Worm (Caenorhabditis elegans) whole organism, young adult: ENCODE results near the gene rpl-16.
A peak's percentile ranks its signal among the peaks of the same experiment; 100 is the strongest.

Experiments
- B0019.2 ChIP-seq: fragments of 200-800 bp; sonication (Bioruptor generic); conservative IDR thresholded peaks from 2 replicates; pipeline ENCODE4 v1.3.6; 2022; ENCODE audit warnings: missing genetic modification reagents, missing genetic modification characterization, missing compliant biosample characterization
- B0336.3 ChIP-seq: fragments of 200-800 bp; sonication (Bioruptor generic); IDR thresholded peaks from 2 replicates; pipeline ENCODE4 v1.3.6; 2022; ENCODE audit warnings: missing genetic modification characterization, missing compliant biosample characterization
- F10E7.11 ChIP-seq: sonication (generic microtip); optimal IDR thresholded peaks from 2 replicates; lab custom pipeline; 2017; ENCODE audit warnings: mild to moderate bottlenecking, missing genetic modification characterization, moderate library complexity, missing compliant biosample characterization
- F23B12.7 ChIP-seq: sonication (generic microtip); optimal IDR thresholded peaks from 2 replicates; lab custom pipeline; 2017; ENCODE audit warnings: missing genetic modification characterization, mild to moderate bottlenecking, missing compliant biosample characterization, antibody characterized with exemption, moderate library complexity; ENCODE audit not compliant: insufficient read depth
- F33H1.4 ChIP-seq: fragments of 200-800 bp; sonication (Bioruptor generic); IDR thresholded peaks from 2 replicates; pipeline ENCODE4 v1.3.6; 2022; ENCODE audit warnings: missing genetic modification reagents, missing genetic modification characterization, missing compliant biosample characterization
- F37B4.10 ChIP-seq: fragments of 200-800 bp; sonication (Bioruptor generic); IDR thresholded peaks from 2 replicates; pipeline ENCODE4 v1.3.6; 2022; ENCODE audit warnings: missing genetic modification characterization, missing compliant biosample characterization
- F39B2.1 ChIP-seq: fragments of 200-800 bp; sonication (Bioruptor generic); IDR thresholded peaks from 2 replicates; pipeline ENCODE4 v1.3.6; 2022; ENCODE audit warnings: missing genetic modification reagents, missing genetic modification characterization, missing compliant biosample characterization
- F49E8.2 ChIP-seq: sonication (generic microtip); optimal IDR thresholded peaks from 3 replicates; lab custom pipeline; 2017; ENCODE audit warnings: missing genetic modification characterization, mild to moderate bottlenecking, missing compliant biosample characterization, antibody characterized with exemption, moderate library complexity; ENCODE audit not compliant: insufficient read depth
- F52B5.7 ChIP-seq: sonication (generic microtip); optimal IDR thresholded peaks from 2 replicates; lab custom pipeline; 2016; ENCODE audit warnings: mild to moderate bottlenecking, missing genetic modification characterization, missing compliant biosample characterization
- F57A8.1 ChIP-seq: fragments of 200-800 bp; sonication (Bioruptor generic); optimal IDR thresholded peaks from 2 replicates; lab custom pipeline; 2018; ENCODE audit warnings: mild to moderate bottlenecking, missing genetic modification characterization, moderate library complexity, missing compliant biosample characterization
- Y53F4B.3 ChIP-seq: fragments of 200-800 bp; sonication (Bioruptor generic); IDR thresholded peaks from 2 replicates; pipeline ENCODE4 v1.3.6; 2022; ENCODE audit warnings: missing genetic modification reagents, missing genetic modification characterization, missing compliant biosample characterization
- Y56A3A.18 ChIP-seq: fragments of 200-800 bp; sonication (Bioruptor generic); IDR thresholded peaks from 2 replicates; pipeline ENCODE4 v1.3.6; 2022; ENCODE audit warnings: missing genetic modification reagents, missing genetic modification characterization, missing compliant biosample characterization
- atf-7 ChIP-seq: sonication (generic microtip); optimal IDR thresholded peaks from 2 replicates; lab custom pipeline; 2017; ENCODE audit warnings: mild to moderate bottlenecking, missing genetic modification characterization, missing compliant biosample characterization
- attf-3 ChIP-seq: fragments of 200-800 bp; sonication (Bioruptor generic); conservative IDR thresholded peaks from 2 replicates; pipeline ENCODE4 v1.3.6; 2022; ENCODE audit warnings: missing genetic modification reagents, missing genetic modification characterization, missing compliant biosample characterization
- attf-5 ChIP-seq: fragments of 200-800 bp; sonication (Bioruptor generic); optimal IDR thresholded peaks from 2 replicates; lab custom pipeline; 2018; ENCODE audit warnings: mild to moderate bottlenecking, missing genetic modification characterization, missing compliant biosample characterization
- attf-6 ChIP-seq: fragments of 200-800 bp; sonication (Bioruptor generic); IDR thresholded peaks from 2 replicates; pipeline ENCODE4 v1.3.6; 2022; ENCODE audit warnings: missing genetic modification reagents, missing genetic modification characterization, missing compliant biosample characterization
- bed-2 ChIP-seq: fragments of 200-800 bp; sonication (Bioruptor generic); IDR thresholded peaks from 2 replicates; pipeline ENCODE4 v1.3.6; 2022; ENCODE audit warnings: missing genetic modification reagents, missing genetic modification characterization, missing compliant biosample characterization
- ceh-100 ChIP-seq: fragments of 200-800 bp; sonication (Bioruptor generic); IDR thresholded peaks from 2 replicates; pipeline ENCODE4 v1.3.6; 2022; ENCODE audit warnings: missing genetic modification reagents, missing genetic modification characterization, missing compliant biosample characterization
- ceh-27 ChIP-seq: fragments of 200-800 bp; sonication (Bioruptor generic); optimal IDR thresholded peaks from 2 replicates; lab custom pipeline; 2018; ENCODE audit warnings: mild to moderate bottlenecking, missing genetic modification characterization, moderate library complexity, missing compliant biosample characterization
- ceh-40 ChIP-seq: fragments of 200-800 bp; sonication (Bioruptor generic); IDR thresholded peaks from 2 replicates; pipeline ENCODE4 v1.3.6; 2022; ENCODE audit warnings: missing genetic modification characterization, missing compliant biosample characterization
- ceh-79 ChIP-seq: sonication (generic microtip); optimal IDR thresholded peaks from 2 replicates; lab custom pipeline; 2017; ENCODE audit warnings: mild to moderate bottlenecking, missing genetic modification characterization, missing compliant biosample characterization
- ceh-91 ChIP-seq: fragments of 200-800 bp; sonication (Bioruptor generic); IDR thresholded peaks from 2 replicates; pipeline ENCODE4 v1.3.6; 2022; ENCODE audit warnings: missing genetic modification reagents, missing genetic modification characterization, missing compliant biosample characterization
- chd-7 ChIP-seq: sonication (generic microtip); optimal IDR thresholded peaks from 2 replicates; lab custom pipeline; 2016; ENCODE audit warnings: mild to moderate bottlenecking, missing genetic modification characterization, moderate library complexity, missing compliant biosample characterization
- gei-17 ChIP-seq: fragments of 200-800 bp; sonication (Bioruptor generic); optimal IDR thresholded peaks from 2 replicates; lab custom pipeline; 2018; ENCODE audit warnings: mild to moderate bottlenecking, missing genetic modification characterization, missing compliant biosample characterization
- hlh-12 ChIP-seq: sonication (generic microtip); optimal IDR thresholded peaks from 2 replicates; lab custom pipeline; 2016; ENCODE audit warnings: missing genetic modification characterization, missing compliant biosample characterization
- hlh-26 ChIP-seq: fragments of 200-800 bp; sonication (Bioruptor generic); conservative IDR thresholded peaks from 2 replicates; pipeline ENCODE4 v1.3.6; 2022; ENCODE audit warnings: missing genetic modification reagents, missing genetic modification characterization, missing compliant biosample characterization
- hmg-1.2 ChIP-seq: fragments of 200-800 bp; sonication (Bioruptor generic); IDR thresholded peaks from 2 replicates; pipeline ENCODE4 v1.3.6; 2022; ENCODE audit warnings: missing genetic modification reagents, missing genetic modification characterization, missing compliant biosample characterization
- lag-1 ChIP-seq: fragments of 200-800 bp; sonication (Bioruptor generic); IDR thresholded peaks from 2 replicates; pipeline ENCODE4 v1.3.6; 2022; ENCODE audit warnings: missing genetic modification reagents, missing genetic modification characterization, missing compliant biosample characterization
- let-526 ChIP-seq: fragments of 200-800 bp; sonication (Bioruptor generic); IDR thresholded peaks from 2 replicates; pipeline ENCODE4 v1.3.6; 2022; ENCODE audit warnings: missing genetic modification reagents, missing genetic modification characterization, missing compliant biosample characterization
- let-607 ChIP-seq, 2 experiments: fragments of 200-800 bp in 1 of 2; sonication (Bioruptor generic) in 1 of 2; sonication (generic microtip) in 1 of 2; optimal IDR thresholded peaks; 2 replicates each; lab custom pipeline; 2016 to 2018; ENCODE audit warnings: mild to moderate bottlenecking in 2 of 2, missing compliant biosample characterization in 2 of 2, missing genetic modification characterization in 2 of 2, moderate library complexity in 2 of 2, missing genotype in 1 of 2
- lin-35 ChIP-seq, 3 experiments: fragments of 150-350 bp in 2 of 3; sonication (generic microtip) in 1 of 3; optimal IDR thresholded peaks; 2 replicates each; lab custom pipeline; 2014 to 2018; ENCODE audit warnings: missing biosample characterization in 3 of 3, missing genetic modification characterization in 3 of 3, missing genetic modification reagents in 3 of 3
- mxl-1 ChIP-seq: sonication (generic microtip); optimal IDR thresholded peaks from 2 replicates; lab custom pipeline; 2016; ENCODE audit warnings: missing genetic modification characterization, missing compliant biosample characterization
- nfya-1 ChIP-seq: sonication (generic microtip); optimal IDR thresholded peaks from 2 replicates; lab custom pipeline; 2017; ENCODE audit warnings: antibody characterized with exemption, missing compliant biosample characterization, missing genetic modification characterization, borderline replicate concordance; ENCODE audit not compliant: insufficient read depth
- nhr-179 ChIP-seq: sonication (generic microtip); optimal IDR thresholded peaks from 2 replicates; lab custom pipeline; 2016; ENCODE audit warnings: mild to moderate bottlenecking, missing genetic modification characterization, missing compliant biosample characterization
- repo-1 ChIP-seq: sonication (generic microtip); optimal IDR thresholded peaks from 2 replicates; lab custom pipeline; 2017; ENCODE audit warnings: mild to moderate bottlenecking, missing genetic modification characterization, missing compliant biosample characterization
- snpc-1.1 ChIP-seq: sonication (generic microtip); optimal IDR thresholded peaks from 2 replicates; lab custom pipeline; 2017; ENCODE audit warnings: missing genetic modification characterization, mild to moderate bottlenecking, missing compliant biosample characterization, antibody characterized with exemption, moderate library complexity, missing genotype, missing genetic modification reagents; ENCODE audit not compliant: insufficient read depth
- snpc-4 ChIP-seq, 5 experiments: fragments of 150-350 bp in 1 of 5; sonication (generic microtip) in 4 of 5; optimal IDR thresholded peaks; 2 replicates each; lab custom pipeline; 2014 to 2018; ENCODE audit warnings: missing genetic modification characterization in 5 of 5, missing biosample characterization in 3 of 5, antibody characterized with exemption in 2 of 5, mild to moderate bottlenecking in 2 of 5, missing compliant biosample characterization in 2 of 5, missing genotype in 2 of 5, moderate library complexity in 2 of 5, missing genetic modification reagents in 1 of 5
- somi-1 ChIP-seq: fragments of 200-800 bp; sonication (Bioruptor generic); optimal IDR thresholded peaks from 2 replicates; lab custom pipeline; 2018; ENCODE audit warnings: mild to moderate bottlenecking, missing genetic modification characterization, missing compliant biosample characterization
- tbx-9 ChIP-seq: sonication (generic microtip); optimal IDR thresholded peaks from 2 replicates; lab custom pipeline; 2016; ENCODE audit warnings: borderline replicate concordance, missing genetic modification characterization, inconsistent platforms, missing compliant biosample characterization
- unc-62 ChIP-seq: fragments of 150-350 bp; optimal IDR thresholded peaks from 2 replicates; lab custom pipeline; 2014; ENCODE audit warnings: missing biosample characterization, missing genetic modification reagents, missing genetic modification characterization
- zfh-2 ChIP-seq: fragments of 200-800 bp; sonication (Bioruptor generic); conservative IDR thresholded peaks from 2 replicates; pipeline ENCODE4 v1.3.6; 2022; ENCODE audit warnings: missing genetic modification reagents, missing genetic modification characterization, missing compliant biosample characterization
- zim-3 ChIP-seq: sonication (generic microtip); optimal IDR thresholded peaks from 2 replicates; lab custom pipeline; 2017; ENCODE audit warnings: mild to moderate bottlenecking, missing genetic modification characterization, moderate library complexity, missing compliant biosample characterization
- ztf-25 ChIP-seq: fragments of 200-800 bp; sonication (Bioruptor generic); IDR thresholded peaks from 2 replicates; pipeline ENCODE4 v1.3.6; 2022; ENCODE audit warnings: missing genetic modification reagents, missing genetic modification characterization, missing compliant biosample characterization
- ztf-26 ChIP-seq: sonication (generic microtip); optimal IDR thresholded peaks from 2 replicates; lab custom pipeline; 2017; ENCODE audit warnings: missing genetic modification characterization, missing compliant biosample characterization
- ztf-28 ChIP-seq: fragments of 200-800 bp; sonication (Bioruptor generic); IDR thresholded peaks from 2 replicates; pipeline ENCODE4 v1.3.6; 2022; ENCODE audit warnings: missing genetic modification reagents, missing genetic modification characterization, missing compliant biosample characterization
- ztf-3 ChIP-seq: fragments of 200-800 bp; sonication (Bioruptor generic); optimal IDR thresholded peaks from 2 replicates; lab custom pipeline; 2018; ENCODE audit warnings: mild to moderate bottlenecking, missing genetic modification characterization, missing compliant biosample characterization
- ztf-6 ChIP-seq: fragments of 200-800 bp; sonication (Bioruptor generic); IDR thresholded peaks from 2 replicates; pipeline ENCODE4 v1.3.6; 2022; ENCODE audit warnings: missing genetic modification reagents, missing genetic modification characterization, missing compliant biosample characterization

The rpl-16 gene

DNA sequence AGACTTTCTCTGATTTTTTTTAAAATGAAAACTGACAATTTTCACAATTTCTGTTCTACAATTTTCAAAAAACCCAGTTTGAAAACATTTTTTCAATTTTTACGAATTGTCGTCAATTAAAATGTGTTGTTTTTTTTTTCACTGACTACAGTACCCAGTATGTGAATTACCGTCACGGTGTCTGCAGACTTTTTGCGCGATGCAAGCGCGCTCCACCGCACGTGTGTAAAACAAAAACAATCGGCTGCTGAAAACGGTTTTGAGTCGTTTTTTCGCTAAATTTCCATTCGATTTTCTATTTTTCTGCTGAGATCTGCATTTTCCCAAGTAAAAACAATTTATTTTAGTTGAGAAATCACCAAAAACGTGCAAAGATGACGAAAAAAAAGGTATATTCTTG, 47.2 kb downstream of the rpl-16 start (continued):
- TF ChIP-seq ztf-6 (GFP tag; lab: Robert Waterston, UW): peak; percentile 33; the same call in 1 of the 2 replicates
- TF ChIP-seq zfh-2: no peak
- TF ChIP-seq F39B2.1: no peak
- peak; percentile 98 for TF ChIP-seq ztf-26
- TF ChIP-seq let-526: peak; percentile 90
- peak; percentile 96 for TF ChIP-seq B0336.3 (GFP tag; lab: Robert Waterston, UW)
- 0 out of 2 replicates have a peak, but pooled peaks have one; percentile 55 for TF ChIP-seq ztf-28 (GFP tag; lab: Robert Waterston, UW)
- no peak for TF ChIP-seq ztf-25
- peak; percentile 38 for TF ChIP-seq F52B5.7 (tag; lab: Kevin White, UChicago)
- TF ChIP-seq hlh-12: no peak
- TF ChIP-seq attf-6 (GFP tag; lab: Robert Waterston, UW): no peak
- TF ChIP-seq attf-3 (GFP tag; lab: Robert Waterston, UW): peak; percentile 83
- TF ChIP-seq repo-1: peak; percentile 92
- peak; percentile 80; the same call in 1 of the 2 replicates for TF ChIP-seq F37B4.10 (GFP tag; lab: Robert Waterston, UW)
- peak; percentile 74; the same call in 1 of the 2 replicates for TF ChIP-seq Y56A3A.18 (GFP tag; lab: Robert Waterston, UW)
- TF ChIP-seq F23B12.7 (tag; lab: Kevin White, UChicago): peak; percentile 92
- TF ChIP-seq chd-7 (tag; lab: Kevin White, UChicago): peak; percentile 88
- TF ChIP-seq mxl-1 (tag; lab: Kevin White, UChicago): no peak
- TF ChIP-seq hlh-26 (GFP tag; lab: Robert Waterston, UW): no peak
- TF ChIP-seq ceh-79 (tag; lab: Kevin White, UChicago): peak; percentile 63
- peak; percentile 10 for TF ChIP-seq zim-3 (tag; lab: Kevin White, UChicago)
- TF ChIP-seq lag-1 (GFP tag; lab: Robert Waterston, UW): 0 out of 2 replicates have a peak, but pooled peaks have one; percentile 18
- TF ChIP-seq unc-62 (GFP tag; lab: Kevin White, UChicago): peak; percentile 33
- TF ChIP-seq ceh-40 (GFP tag; lab: Robert Waterston, UW): no peak
- TF ChIP-seq F57A8.1 (GFP tag; lab: Kevin White, UChicago): no peak
- TF ChIP-seq gei-17: peak; percentile 78
- TF ChIP-seq F10E7.11 (tag; lab: Kevin White, UChicago): peak; percentile 77
- peak; percentile 82 for TF ChIP-seq atf-7
- 0 out of 2 replicates have a peak, but pooled peaks have one; percentile 52 for TF ChIP-seq bed-2
- TF ChIP-seq snpc-1.1 (tag; lab: Kevin White, UChicago): peak; percentile 21
- TF ChIP-seq somi-1 (GFP tag; lab: Kevin White, UChicago): peak; percentile 96
- peak; percentile 91 for TF ChIP-seq ceh-100
- TF ChIP-seq ztf-3: peak; percentile 82
- peak; percentile 90 for TF ChIP-seq F33H1.4 (GFP tag; lab: Robert Waterston, UW)
- TF ChIP-seq ceh-27 (GFP tag; lab: Kevin White, UChicago): peak; percentile 97
- peak; percentile 97 for TF ChIP-seq attf-5
- no peak for TF ChIP-seq Y53F4B.3 (GFP tag; lab: Robert Waterston, UW)
- TF ChIP-seq snpc-4 (GFP tag; optimal IDR thresholded peaks at IDR 0.05; lab: Kevin White, UChicago): peak; percentile 65
- TF ChIP-seq snpc-4 (tag; optimal IDR thresholded peaks at IDR 0.05; lab: Kevin White, UChicago): peak; percentile 76 to 87 (median 85)
- TF ChIP-seq ceh-91: peak; percentile 93
- TF ChIP-seq nhr-179: no peak
- peak; percentile 85 for TF ChIP-seq B0019.2 (GFP tag; lab: Robert Waterston, UW)
- peak; percentile 83 for TF ChIP-seq F49E8.2 (tag; lab: Kevin White, UChicago)
- no peak for TF ChIP-seq tbx-9 (tag; lab: Kevin White, UChicago)
- peak; percentile 99 for TF ChIP-seq hmg-1.2 (GFP tag; lab: Robert Waterston, UW)
- peak; percentile 63 to 98 (median 85) for TF ChIP-seq lin-35 (GFP tag; optimal IDR thresholded peaks at IDR 0.05; lab: Kevin White, UChicago)
- no peak for TF ChIP-seq nfya-1 (tag; lab: Kevin White, UChicago)
- TF ChIP-seq let-607 (tag; optimal IDR thresholded peaks at IDR 0.05; lab: Kevin White, UChicago): peak; percentile 91 to 95
